Fruit fly (Drosophila melanogaster) Kc167 (cell line): Measurements from ENCODE around the gene CG10283.

ENCODE experiments used
- Myc ChIP-seq: fragments of >200 bp; optimal IDR thresholded peaks from 2 replicates; lab custom pipeline; 2017; ENCODE audit warnings: missing external identifiers
- Sin3A ChIP-seq: fragments of >200 bp; optimal IDR thresholded peaks from 2 replicates; lab custom pipeline; 2018; ENCODE audit warnings: missing external identifiers
- h ChIP-seq: fragments of >200 bp; optimal IDR thresholded peaks from 3 replicates; lab custom pipeline; 2018; ENCODE audit warnings: missing external identifiers
- insv ChIP-seq: fragments of >200 bp; optimal IDR thresholded peaks from 3 replicates; lab custom pipeline; 2018; ENCODE audit warnings: missing external identifiers
- psq ChIP-seq: fragments of >200 bp; optimal IDR thresholded peaks from 2 replicates; lab custom pipeline; 2017; ENCODE audit warnings: missing external identifiers
- ttk ChIP-seq: sonication (Bioruptor generic); optimal IDR thresholded peaks from 2 replicates; lab custom pipeline; 2017; ENCODE audit warnings: missing external identifiers

The CG10283 gene

DNA sequence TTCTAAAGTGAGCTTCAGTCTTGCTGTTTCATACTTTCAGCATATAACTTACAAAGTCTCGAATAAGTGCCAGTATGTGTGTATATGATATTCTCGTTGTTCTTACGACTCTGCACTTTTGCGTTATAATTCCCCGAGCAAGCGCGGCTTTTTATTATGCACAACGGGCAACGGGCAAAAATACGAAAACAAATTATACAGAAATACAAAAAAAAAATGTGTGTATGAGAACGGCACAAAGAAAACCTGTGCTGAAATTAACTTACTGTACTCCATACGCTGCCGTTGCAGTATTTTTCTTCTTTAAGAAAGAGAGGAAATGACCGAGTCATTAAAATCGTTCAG is 5.2 kb downstream of the CG10283 start:
- TF ChIP-seq ttk (lab: Kevin White, UChicago) (no peak), h (lab: Kevin White, UChicago) (no peak), Sin3A (lab: Kevin White, UChicago) (no peak), psq (no peak), Myc (no peak), insv (lab: Kevin White, UChicago) (no peak)

DNA sequence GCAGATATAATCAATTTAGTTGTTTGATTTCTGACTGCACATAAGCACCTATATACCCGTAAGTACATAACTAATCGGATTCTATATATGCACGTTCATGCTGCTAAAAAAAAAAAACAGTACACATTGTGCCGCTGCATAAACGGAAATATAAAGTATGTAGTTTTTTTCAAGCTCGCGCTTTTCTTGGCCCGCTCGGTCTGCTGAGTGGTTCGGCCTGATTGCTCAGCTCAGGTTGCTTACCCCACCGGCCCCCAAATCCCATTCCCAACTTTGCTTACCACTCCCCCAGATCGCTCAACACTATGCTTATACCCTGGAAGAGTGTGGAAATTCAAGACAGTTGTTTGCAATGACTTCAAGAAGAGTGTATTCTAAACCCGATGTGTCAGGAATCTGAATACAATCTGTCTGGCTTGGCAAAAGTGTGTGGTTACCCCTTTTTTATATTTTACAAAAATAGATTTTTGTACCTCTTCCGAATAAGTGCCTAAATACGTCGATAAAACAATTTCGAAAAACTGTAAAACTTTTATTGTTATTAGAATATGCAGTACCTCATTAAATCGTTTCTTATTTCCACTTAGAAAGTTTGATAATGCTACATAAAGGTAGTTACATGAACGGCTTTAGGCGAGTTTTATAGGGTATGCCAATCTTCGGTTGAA is 5.7 kb downstream of the CG10283 start:
- no peak for TF ChIP-seq Myc
- no peak for TF ChIP-seq insv (lab: Kevin White, UChicago)
- no peak for TF ChIP-seq psq
- no peak for TF ChIP-seq h (lab: Kevin White, UChicago)
- no peak for TF ChIP-seq ttk (lab: Kevin White, UChicago)
- TF ChIP-seq Sin3A (lab: Kevin White, UChicago), result no peak

DNA sequence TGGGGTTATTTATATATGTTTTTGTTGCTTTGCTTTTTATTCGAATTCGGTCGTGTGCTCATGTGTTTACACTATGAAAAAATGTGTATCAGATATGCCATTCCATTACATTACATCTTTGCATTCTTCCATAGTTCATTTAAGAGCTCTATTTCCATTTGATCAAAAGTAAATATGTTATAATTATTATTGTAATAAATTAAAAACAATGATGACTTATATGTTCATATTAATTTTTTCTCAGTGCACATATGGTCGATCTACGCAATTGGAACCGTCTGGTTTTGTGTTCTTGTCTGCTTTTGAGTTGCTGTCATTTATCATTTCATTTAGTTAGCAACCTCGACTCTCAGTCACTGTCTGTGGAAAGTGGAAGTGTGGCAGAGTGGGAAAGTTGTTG is 6.9 kb downstream of the CG10283 start:
- TF ChIP-seq psq (no peak), h (lab: Kevin White, UChicago) (no peak), insv (lab: Kevin White, UChicago) (no peak), ttk (lab: Kevin White, UChicago) (no peak), Sin3A (lab: Kevin White, UChicago) (no peak), Myc (no peak)

DNA sequence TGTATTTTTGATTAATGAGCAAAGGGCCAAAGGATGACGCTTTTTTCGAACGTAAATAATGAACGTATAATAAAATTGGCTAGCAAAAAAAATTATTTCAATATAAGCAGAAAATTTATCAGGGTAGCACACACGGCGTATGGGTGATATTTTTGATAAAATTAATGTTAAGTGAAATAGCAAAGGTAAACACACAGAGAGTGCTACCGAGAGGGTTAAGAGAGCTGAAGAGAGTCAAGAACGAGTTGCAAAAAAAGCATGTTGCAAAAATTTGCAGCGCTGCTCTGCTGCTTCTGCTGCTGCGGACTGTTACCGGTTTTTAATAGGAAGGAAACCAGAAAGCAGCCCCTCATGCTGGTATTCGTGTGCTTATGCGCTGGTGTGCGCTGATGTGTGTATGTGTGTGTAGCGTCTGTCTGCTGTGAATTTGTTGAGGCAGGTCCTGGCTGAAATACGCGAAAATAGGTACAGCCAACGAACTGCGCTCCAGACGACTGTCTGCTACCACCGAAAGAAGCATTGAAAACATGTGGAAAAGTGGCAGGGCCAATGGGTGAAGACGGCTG is 14.7 kb downstream of the CG10283 start:
- TF ChIP-seq psq, result no peak
- TF ChIP-seq ttk (lab: Kevin White, UChicago), result no peak
- no peak for TF ChIP-seq h (lab: Kevin White, UChicago)
- no peak for TF ChIP-seq Sin3A (lab: Kevin White, UChicago)
- no peak for TF ChIP-seq insv (lab: Kevin White, UChicago)

DNA sequence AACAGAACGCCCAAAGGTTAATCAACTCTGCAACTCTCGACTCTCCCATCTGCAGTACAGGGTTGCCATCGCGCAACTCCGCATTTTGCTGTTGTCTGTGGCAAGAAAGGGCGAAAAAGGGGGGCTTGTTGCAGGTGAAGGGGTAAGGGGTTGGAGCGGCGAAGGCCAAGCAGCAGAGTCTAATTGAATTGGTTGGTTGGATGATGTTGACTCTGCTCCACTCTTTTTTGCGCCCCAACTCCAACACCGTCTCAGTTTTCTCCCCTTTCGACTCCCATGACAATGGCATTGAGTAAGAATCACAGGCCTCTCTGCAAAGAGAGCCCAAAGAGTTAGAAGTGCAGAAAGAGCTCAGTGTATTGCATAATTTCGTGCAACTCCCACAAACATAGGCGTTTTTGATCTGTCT is 15.7 kb downstream of the CG10283 start:
- TF ChIP-seq Sin3A (lab: Kevin White, UChicago), result no peak
- TF ChIP-seq h (lab: Kevin White, UChicago), result no peak
- TF ChIP-seq insv (lab: Kevin White, UChicago), result no peak

DNA sequence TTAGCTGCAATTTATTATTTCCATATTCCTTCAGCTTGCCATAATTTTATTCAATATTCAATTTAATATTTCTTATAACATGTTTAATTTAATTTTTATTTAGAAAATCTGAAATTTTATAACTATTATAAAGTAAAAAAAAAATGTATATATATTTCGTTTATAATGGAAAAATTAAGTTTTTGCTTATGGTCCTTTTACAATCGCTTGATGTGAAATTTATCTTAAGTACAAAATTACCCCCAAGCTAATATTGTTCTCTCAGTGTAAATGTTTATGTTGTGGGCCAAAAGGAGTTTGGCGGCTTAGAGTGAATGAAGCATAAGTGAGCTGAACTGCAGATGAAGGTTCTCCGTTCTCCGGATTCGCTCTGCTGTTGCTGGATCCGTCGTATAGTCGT is 16.3 kb downstream of the CG10283 start:
- no peak for TF ChIP-seq ttk (lab: Kevin White, UChicago)
- TF ChIP-seq psq, result no peak
- no peak for TF ChIP-seq insv (lab: Kevin White, UChicago)
- TF ChIP-seq h (lab: Kevin White, UChicago), result no peak
- TF ChIP-seq Sin3A (lab: Kevin White, UChicago), result no peak
- TF ChIP-seq Myc, result no peak

DNA sequence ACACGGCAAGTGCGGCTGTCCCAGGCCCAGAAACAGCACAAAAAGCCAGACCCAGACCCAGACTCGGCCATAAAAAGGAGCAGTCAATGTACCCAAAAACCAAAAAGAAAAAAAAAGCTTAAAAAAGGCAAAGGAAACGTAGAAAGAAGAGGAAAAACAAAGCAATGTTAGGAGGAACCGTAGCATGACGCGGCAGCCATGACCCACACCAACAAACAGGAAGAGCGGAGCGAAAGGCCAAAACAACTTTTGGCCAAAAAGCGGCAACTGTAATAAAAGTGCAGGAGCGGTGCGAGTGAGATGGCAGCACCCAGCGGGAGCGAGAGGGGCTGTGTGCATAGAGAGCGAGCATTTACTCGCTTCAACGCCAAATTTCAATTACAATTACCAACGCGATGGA is 16.8 kb downstream of the CG10283 start:
- no peak for TF ChIP-seq Sin3A (lab: Kevin White, UChicago)
- TF ChIP-seq ttk (lab: Kevin White, UChicago), result no peak
- TF ChIP-seq insv (lab: Kevin White, UChicago), result no peak
- TF ChIP-seq psq, result no peak

DNA sequence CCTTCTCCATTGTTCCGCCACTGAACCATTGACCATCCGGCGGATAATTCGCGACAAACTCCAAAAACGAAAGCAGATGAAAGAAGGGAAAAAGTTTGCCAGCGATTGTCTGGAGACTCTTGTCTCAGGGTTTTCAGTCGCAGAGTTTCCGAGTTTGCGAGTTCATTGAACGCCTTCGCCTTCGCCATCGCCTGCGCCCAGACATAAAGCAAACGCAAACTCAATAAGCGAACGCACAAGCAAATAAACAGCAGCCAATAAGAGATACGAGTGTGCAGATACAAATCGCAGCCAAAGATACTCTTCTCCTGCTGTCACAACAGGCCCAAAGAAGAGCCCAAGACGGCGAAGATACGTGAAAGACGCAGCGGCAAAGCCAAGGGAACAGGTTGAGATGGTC is 17.6 kb downstream of the CG10283 start:
- TF ChIP-seq psq (no peak), Myc (no peak), insv (lab: Kevin White, UChicago) (no peak), ttk (lab: Kevin White, UChicago) (no peak), Sin3A (lab: Kevin White, UChicago) (no peak), h (lab: Kevin White, UChicago) (no peak)

DNA sequence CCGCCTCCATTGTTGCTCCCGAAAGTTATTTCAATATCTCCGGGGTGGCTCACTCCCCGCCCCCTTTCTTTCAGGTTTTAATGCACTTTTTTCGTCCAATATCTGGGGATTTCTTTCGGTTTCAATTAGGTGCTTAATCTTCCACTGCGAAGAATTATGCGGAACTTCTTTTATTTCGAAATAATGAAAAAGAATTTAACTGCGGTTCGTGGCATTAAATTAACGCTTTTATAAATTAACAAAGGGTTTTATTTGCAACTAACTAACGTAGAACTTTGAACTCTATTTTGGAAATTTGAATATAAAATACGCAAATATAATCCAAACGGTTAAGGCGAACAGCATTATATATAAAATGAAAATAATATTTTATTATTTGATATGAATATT is 18.1 kb downstream of the CG10283 start:
- no peak for TF ChIP-seq ttk (lab: Kevin White, UChicago)
- no peak for TF ChIP-seq h (lab: Kevin White, UChicago)
- TF ChIP-seq Sin3A (lab: Kevin White, UChicago), result no peak
- no peak for TF ChIP-seq psq
- no peak for TF ChIP-seq Myc
- TF ChIP-seq insv (lab: Kevin White, UChicago), result no peak

DNA sequence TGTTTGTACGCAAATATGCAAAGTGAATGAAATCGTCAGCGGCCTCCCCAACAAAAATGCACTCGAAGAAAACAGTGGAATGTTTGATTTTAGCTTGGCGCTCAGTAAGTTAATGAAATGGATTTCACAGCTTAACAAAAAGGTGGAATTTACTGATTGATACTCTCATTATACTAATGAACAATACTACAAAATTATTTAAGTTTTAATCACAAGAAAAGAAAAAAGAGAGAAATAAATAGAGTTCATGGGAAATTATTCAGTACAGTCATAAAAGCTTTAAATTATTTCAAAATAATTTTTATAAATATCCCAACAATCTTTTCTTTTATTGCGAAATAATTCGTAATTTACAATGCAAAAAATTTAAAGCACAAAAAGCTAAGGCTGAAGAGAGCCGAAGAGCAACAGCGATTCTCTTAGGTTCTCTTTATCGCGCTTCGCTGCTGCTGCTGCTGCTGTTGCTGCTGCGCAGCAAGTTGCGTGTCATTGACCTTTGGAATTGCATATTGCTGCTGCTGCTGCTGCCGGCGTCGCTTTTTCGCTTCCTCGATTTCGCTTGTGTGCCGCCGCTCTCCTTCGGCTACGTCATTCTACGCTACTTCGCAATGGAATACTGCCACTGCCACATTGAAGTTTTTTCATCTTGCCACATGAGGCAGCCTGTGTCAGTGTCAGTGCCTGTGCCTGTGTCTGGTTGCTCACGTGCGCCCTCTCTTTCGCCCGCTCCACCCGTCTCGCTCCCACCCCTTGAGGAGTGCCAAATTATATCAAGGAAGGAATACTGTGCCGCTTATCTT is 18.7 kb downstream of the CG10283 start:
- no peak for TF ChIP-seq h (lab: Kevin White, UChicago)
- TF ChIP-seq ttk (lab: Kevin White, UChicago), result no peak
- no peak for TF ChIP-seq Myc
- TF ChIP-seq psq, result no peak
- TF ChIP-seq insv (lab: Kevin White, UChicago), result no peak
- TF ChIP-seq Sin3A (lab: Kevin White, UChicago), result no peak

DNA sequence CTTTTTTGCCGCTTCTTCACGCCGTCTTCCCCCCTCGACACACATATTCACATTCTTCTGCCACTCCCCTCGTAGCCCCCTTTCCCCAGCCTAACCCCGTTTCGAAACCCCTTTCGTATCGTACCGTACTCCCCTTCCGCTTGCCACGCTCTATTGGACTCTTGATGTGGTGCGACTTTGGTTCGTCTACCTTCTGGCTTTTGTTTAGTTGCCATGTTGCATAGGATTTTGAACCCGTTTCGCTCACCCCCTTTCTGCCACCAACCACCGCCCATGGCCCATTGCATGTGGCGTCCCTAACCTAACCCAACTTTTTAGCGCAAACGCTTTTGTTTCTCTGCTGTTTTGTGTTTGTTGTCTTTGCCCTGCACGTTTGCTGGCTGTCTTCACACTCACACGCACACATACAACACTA is 20.2 kb downstream of the CG10283 start:
- TF ChIP-seq ttk (lab: Kevin White, UChicago), result no peak
- no peak for TF ChIP-seq h (lab: Kevin White, UChicago)
- TF ChIP-seq insv (lab: Kevin White, UChicago), result no peak
- no peak for TF ChIP-seq psq
- no peak for TF ChIP-seq Sin3A (lab: Kevin White, UChicago)
- no peak for TF ChIP-seq Myc

DNA sequence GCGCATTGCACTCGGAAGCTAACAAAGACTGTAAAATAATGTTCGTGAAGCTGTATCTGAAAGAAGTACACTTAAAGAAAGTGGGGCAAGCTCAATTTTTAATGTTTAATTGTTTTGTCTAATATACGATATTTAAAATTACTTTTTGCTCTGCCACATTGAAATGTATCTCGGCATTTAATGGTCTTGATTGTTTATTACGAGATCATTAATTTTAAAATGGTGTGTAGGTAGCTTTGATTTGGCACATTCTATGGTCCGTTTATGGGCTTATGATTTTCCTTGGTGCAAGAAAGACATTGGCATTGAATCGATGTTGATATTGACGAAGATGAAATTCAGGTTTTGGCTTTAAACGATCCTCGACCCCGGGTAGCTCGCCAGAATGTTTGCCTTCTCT is 20.7 kb downstream of the CG10283 start:
- TF ChIP-seq psq, result no peak
- TF ChIP-seq Sin3A (lab: Kevin White, UChicago), result no peak
- TF ChIP-seq Myc, result no peak
- TF ChIP-seq ttk (lab: Kevin White, UChicago), result no peak
- no peak for TF ChIP-seq insv (lab: Kevin White, UChicago)
- TF ChIP-seq h (lab: Kevin White, UChicago), result no peak
